Fruit fly (Drosophila melanogaster): ENCODE data around the gene CG42327.

CG42327 gene

DNA sequence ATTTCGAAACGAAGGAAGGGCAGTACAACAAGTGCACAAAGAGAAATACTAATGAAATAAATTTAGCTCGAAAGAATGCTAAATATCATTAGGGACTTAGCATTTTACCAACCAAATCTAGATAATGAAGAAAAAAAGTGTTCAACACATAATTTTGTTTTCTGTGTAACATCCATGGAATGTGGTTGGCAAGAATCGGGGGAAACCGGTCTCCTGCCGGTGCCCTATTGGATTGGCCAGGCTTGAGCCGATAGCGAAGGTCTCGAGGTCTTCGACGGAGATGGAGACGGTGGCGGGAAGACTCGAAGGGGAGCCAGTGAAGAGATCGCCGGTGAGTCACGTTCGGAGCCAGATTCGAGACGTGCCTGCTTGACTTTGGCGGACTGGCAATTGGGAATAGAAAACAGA is 1.8 kb downstream of the CG42327 start (continued):
- TF ChIP-seq slou (GFP tag; optimal IDR thresholded peaks at IDR 0.05) (no peak), CG10565 (GFP tag; optimal IDR thresholded peaks at IDR 0.05) (no peak), Lpt (GFP tag; optimal IDR thresholded peaks at IDR 0.05) (no peak), Ets97D (GFP tag; optimal IDR thresholded peaks at IDR 0.05) (no peak), CG17186 (GFP tag; optimal IDR thresholded peaks at IDR 0.05) (no peak), CG2202 (tag; optimal IDR thresholded peaks at IDR 0.05) (no peak), bbx (GFP tag; IDR thresholded peaks at IDR 0.05; ENCODE audit: partially characterized antibody) (no peak), CG12236 (GFP tag; optimal IDR thresholded peaks at IDR 0.05) (peak; percentile 10), CG14050 (GFP tag; IDR thresholded peaks at IDR 0.05) (no peak), cg (GFP tag; optimal IDR thresholded peaks at IDR 0.05) (no peak), Abd-B (GFP tag; optimal IDR thresholded peaks at IDR 0.05) (no peak), CG2116 (GFP tag; optimal IDR thresholded peaks at IDR 0.05) (no peak), CG1024 (GFP tag; IDR thresholded peaks at IDR 0.05) (no peak), Trl (optimal IDR thresholded peaks at IDR 0.05) (no peak), Trl (GFP tag; optimal IDR thresholded peaks at IDR 0.05) (peak; percentile 31), NFAT (GFP tag; IDR thresholded peaks at IDR 0.05) (no peak), Six4 (GFP tag; optimal IDR thresholded peaks at IDR 0.05) (no peak), kay (GFP tag; optimal IDR thresholded peaks at IDR 0.05) (peak; percentile 57), CG17829 (tag; optimal IDR thresholded peaks at IDR 0.05) (peak; percentile 27), eve (GFP tag; optimal IDR thresholded peaks at IDR 0.05) (no peak), p53 (GFP tag; optimal IDR thresholded peaks at IDR 0.05) (no peak), Ptx1 (GFP tag; IDR thresholded peaks at IDR 0.05) (0 out of 2 replicates have a peak, but pooled peaks have one; percentile 17), inv (GFP tag; IDR thresholded peaks at IDR 0.05; ENCODE audit: partially characterized antibody) (no peak), crc (GFP tag; optimal IDR thresholded peaks at IDR 0.05) (peak; percentile 18), unpg (GFP tag; optimal IDR thresholded peaks at IDR 0.05) (peak; percentile 48), lbe (GFP tag; optimal IDR thresholded peaks at IDR 0.05) (peak; percentile 81), CG16779 (GFP tag; IDR thresholded peaks at IDR 0.05) (no peak), Sox102F (GFP tag; optimal IDR thresholded peaks at IDR 0.05) (peak; percentile 10), CG8944 (GFP tag; optimal IDR thresholded peaks at IDR 0.05) (no peak), CG32772 (GFP tag; IDR thresholded peaks at IDR 0.05) (no peak), trh (GFP tag; optimal IDR thresholded peaks at IDR 0.05) (no peak), CHES-1-like (GFP tag; optimal IDR thresholded peaks at IDR 0.05) (no peak), CG11456 (GFP tag; IDR thresholded peaks at IDR 0.05) (peak; percentile 61; the same call in 1 of the 3 replicates), wdn (GFP tag; IDR thresholded peaks at IDR 0.05) (no peak), Deaf1 (tag; optimal IDR thresholded peaks at IDR 0.05) (peak; percentile 15), CG8924 (tag; optimal IDR thresholded peaks at IDR 0.05) (peak; percentile 13), her (GFP tag; optimal IDR thresholded peaks at IDR 0.05) (peak; percentile 20), CG18619 (GFP tag; optimal IDR thresholded peaks at IDR 0.05) (no peak), CG30403 (GFP tag; optimal IDR thresholded peaks at IDR 0.05) (peak; percentile 23), CG12104 (GFP tag; optimal IDR thresholded peaks at IDR 0.05) (no peak), Hr51 (GFP tag; optimal IDR thresholded peaks at IDR 0.05) (no peak), CG13894 (tag; optimal IDR thresholded peaks at IDR 0.05) (peak; percentile 68), fu2 (GFP tag; optimal IDR thresholded peaks at IDR 0.05) (no peak), dati (GFP tag; IDR thresholded peaks at IDR 0.05) (no peak), HLH4C (GFP tag; IDR thresholded peaks at IDR 0.05; ENCODE audit: partially characterized antibody) (no peak), CG18476 (GFP tag; optimal IDR thresholded peaks at IDR 0.05) (no peak), CG9437 (GFP tag; optimal IDR thresholded peaks at IDR 0.05) (no peak), jumu (GFP tag; optimal IDR thresholded peaks at IDR 0.05) (peak; percentile 51), rib (GFP tag; IDR thresholded peaks at IDR 0.05) (no peak), Max (GFP tag; optimal IDR thresholded peaks at IDR 0.05) (no peak), trem (tag; optimal IDR thresholded peaks at IDR 0.05) (no peak), CG7786 (GFP tag; optimal IDR thresholded peaks at IDR 0.05) (peak; percentile 27), kah (GFP tag; optimal IDR thresholded peaks at IDR 0.05) (no peak)
